Fruit fly (Drosophila melanogaster) whole organism, embryonic: ENCODE measurements around the gene Targ3.

Source experiments
- Awh ChIP-seq: fragments of 200-800 bp; sonication (Bioruptor generic); IDR thresholded peaks from 2 replicates; pipeline ENCODE4, ENCODE4 v1.3.6; 2022; ENCODE audit warnings: missing biosample characterization, missing genetic modification characterization
- B-H1 ChIP-seq: fragments of 200-800 bp; sonication (Bioruptor generic); IDR thresholded peaks from 3 replicates; pipeline ENCODE4 v1.3.6; 2022; ENCODE audit warnings: missing biosample characterization, missing genetic modification characterization
- CG10147 ChIP-seq: fragments of 200-800 bp; sonication (Bioruptor generic); optimal IDR thresholded peaks from 2 replicates; lab custom pipeline; 2019; ENCODE audit warnings: missing biosample characterization, mild to moderate bottlenecking, missing genetic modification characterization, moderate library complexity
- CG10431 ChIP-seq: fragments of 200-800 bp; sonication (Bioruptor generic); optimal IDR thresholded peaks from 3 replicates; lab custom pipeline; 2018; ENCODE audit warnings: missing biosample characterization, mild to moderate bottlenecking, missing genetic modification characterization
- CG11085 ChIP-seq: fragments of 200-800 bp; sonication (Bioruptor generic); IDR thresholded peaks from 2 replicates; pipeline ENCODE4 v1.3.6; 2022; ENCODE audit warnings: missing biosample characterization, missing genetic modification characterization
- CG12391 ChIP-seq: fragments of 200-800 bp; sonication (Bioruptor generic); optimal IDR thresholded peaks from 3 replicates; lab custom pipeline; 2018; ENCODE audit warnings: missing biosample characterization, mild to moderate bottlenecking, missing genetic modification characterization, moderate library complexity
- CG14667 ChIP-seq: fragments of 200-800 bp; sonication (Bioruptor generic); IDR thresholded peaks from 2 replicates; pipeline ENCODE4 v1.3.6; 2022; ENCODE audit warnings: missing biosample characterization, missing genetic modification characterization
- CG15479 ChIP-seq: fragments of 200-800 bp; sonication (Bioruptor generic); optimal IDR thresholded peaks from 3 replicates; lab custom pipeline; 2019; ENCODE audit warnings: missing biosample characterization, mild to moderate bottlenecking, missing genetic modification characterization, moderate library complexity
- CG15601 ChIP-seq: fragments of 200-800 bp; sonication (Bioruptor generic); optimal IDR thresholded peaks from 3 replicates; lab custom pipeline; 2019; ENCODE audit warnings: missing biosample characterization, mild to moderate bottlenecking, missing genetic modification characterization, moderate library complexity
- CG16779 ChIP-seq: fragments of 200-800 bp; sonication (Bioruptor generic); IDR thresholded peaks from 2 replicates; pipeline ENCODE4 v1.3.6; 2022; ENCODE audit warnings: missing biosample characterization, missing genetic modification characterization
- CG16813 ChIP-seq: fragments of 200-800 bp; sonication (Bioruptor generic); IDR thresholded peaks from 3 replicates; pipeline ENCODE4 v1.3.6; 2022; ENCODE audit warnings: missing biosample characterization, missing genetic modification characterization; ENCODE audit not compliant: partially characterized antibody
- CG17186 ChIP-seq: fragments of 200-800 bp; sonication (Bioruptor generic); optimal IDR thresholded peaks from 3 replicates; lab custom pipeline; 2017; ENCODE audit warnings: missing biosample characterization, missing genetic modification reagents, missing genetic modification characterization
- CG18011 ChIP-seq: fragments of 200-800 bp; sonication (Bioruptor generic); optimal IDR thresholded peaks from 2 replicates; lab custom pipeline; 2017; ENCODE audit warnings: missing biosample characterization, missing genetic modification characterization, mild to moderate bottlenecking, moderate library complexity, missing genotype
- CG31388 ChIP-seq: fragments of 200-800 bp; sonication (Bioruptor generic); optimal IDR thresholded peaks from 2 replicates; lab custom pipeline; 2016; ENCODE audit warnings: missing biosample characterization, missing genetic modification characterization
- CG3407 ChIP-seq: fragments of 200-800 bp; sonication (Bioruptor generic); optimal IDR thresholded peaks from 2 replicates; lab custom pipeline; 2018; ENCODE audit warnings: missing biosample characterization, mild to moderate bottlenecking, missing genetic modification characterization
- CG4617 ChIP-seq: fragments of 200-800 bp; sonication (Bioruptor generic); optimal IDR thresholded peaks from 3 replicates; lab custom pipeline; 2016; ENCODE audit warnings: missing biosample characterization, missing genetic modification characterization, borderline replicate concordance
- CG5953 ChIP-seq: fragments of 200-800 bp; sonication (Bioruptor generic); IDR thresholded peaks from 2 replicates; pipeline ENCODE4 v1.3.6; 2022; ENCODE audit warnings: missing biosample characterization, missing genetic modification characterization
- CG6683 ChIP-seq: fragments of 200-800 bp; sonication (Bioruptor generic); optimal IDR thresholded peaks from 2 replicates; lab custom pipeline; 2017; ENCODE audit warnings: missing biosample characterization, mild to moderate bottlenecking, missing genetic modification characterization, missing genetic modification reagents
- CG6791 ChIP-seq: fragments of 200-800 bp; sonication (Bioruptor generic); IDR thresholded peaks from 3 replicates; pipeline ENCODE4 v1.3.6; 2022; ENCODE audit warnings: missing biosample characterization, missing genetic modification characterization; ENCODE audit not compliant: partially characterized antibody
- CG7928 ChIP-seq: fragments of 200-800 bp; sonication (Bioruptor generic); optimal IDR thresholded peaks from 2 replicates; lab custom pipeline; 2017; ENCODE audit warnings: missing biosample characterization, mild to moderate bottlenecking, missing genetic modification characterization
- CG9609 ChIP-seq: fragments of 200-800 bp; sonication (Bioruptor generic); optimal IDR thresholded peaks from 3 replicates; lab custom pipeline; 2016; ENCODE audit warnings: missing biosample characterization, missing genetic modification characterization
- CG9797 ChIP-seq: fragments of 200-800 bp; sonication (Bioruptor generic); optimal IDR thresholded peaks from 3 replicates; lab custom pipeline; 2018; ENCODE audit warnings: missing biosample characterization, mild to moderate bottlenecking, missing genetic modification characterization
- Dek ChIP-seq: fragments of 200-800 bp; sonication (Bioruptor generic); optimal IDR thresholded peaks from 3 replicates; lab custom pipeline; 2019; ENCODE audit warnings: missing biosample characterization, mild to moderate bottlenecking, missing genetic modification characterization, moderate library complexity
- Fer1 ChIP-seq: fragments of 200-800 bp; sonication (Bioruptor generic); optimal IDR thresholded peaks from 2 replicates; lab custom pipeline; 2017; ENCODE audit warnings: missing biosample characterization, mild to moderate bottlenecking, missing genetic modification characterization
- HHEX ChIP-seq: fragments of 200-800 bp; sonication (Bioruptor generic); optimal IDR thresholded peaks from 3 replicates; lab custom pipeline; 2017; ENCODE audit warnings: missing biosample characterization, mild to moderate bottlenecking, missing genetic modification characterization, missing genetic modification reagents
- Hand ChIP-seq: fragments of 200-800 bp; sonication (Bioruptor generic); optimal IDR thresholded peaks from 2 replicates; lab custom pipeline; 2017; ENCODE audit warnings: mild to moderate bottlenecking, missing biosample characterization, missing genetic modification reagents, missing genetic modification characterization
- Kr ChIP-seq: fragments of 200-800 bp; sonication (Bioruptor generic); optimal IDR thresholded peaks from 2 replicates; lab custom pipeline; 2017; ENCODE audit warnings: missing biosample characterization, mild to moderate bottlenecking, missing genetic modification characterization
- Mad ChIP-seq: fragments of 200-800 bp; sonication (Bioruptor generic); optimal IDR thresholded peaks from 2 replicates; lab custom pipeline; 2016; ENCODE audit warnings: missing biosample characterization, missing genetic modification characterization
- NK7.1 ChIP-seq: fragments of 200-800 bp; sonication (Bioruptor generic); optimal IDR thresholded peaks from 3 replicates; lab custom pipeline; 2016; ENCODE audit warnings: missing biosample characterization, missing genetic modification characterization
- Oaz ChIP-seq: fragments of 200-800 bp; sonication (Bioruptor generic); IDR thresholded peaks from 2 replicates; pipeline ENCODE4 v1.3.6; 2022; ENCODE audit warnings: missing biosample characterization, missing genetic modification characterization
- PHDP ChIP-seq: fragments of 200-800 bp; sonication (Bioruptor generic); optimal IDR thresholded peaks from 3 replicates; lab custom pipeline; 2018; ENCODE audit warnings: missing biosample characterization, mild to moderate bottlenecking, missing genetic modification characterization, moderate library complexity
- Ptx1 ChIP-seq: fragments of 200-800 bp; sonication (Bioruptor generic); IDR thresholded peaks from 2 replicates; pipeline ENCODE4 v1.3.6; 2022; ENCODE audit warnings: missing biosample characterization, missing genetic modification characterization
- Usf ChIP-seq: fragments of 200-800 bp; sonication (Bioruptor generic); optimal IDR thresholded peaks from 2 replicates; lab custom pipeline; 2017; ENCODE audit warnings: missing genotype, missing biosample characterization, missing genetic modification characterization
- ac ChIP-seq: fragments of 200-800 bp; sonication (Bioruptor generic); optimal IDR thresholded peaks from 3 replicates; lab custom pipeline; 2017; ENCODE audit warnings: missing biosample characterization, mild to moderate bottlenecking, missing genetic modification characterization
- amos ChIP-seq: fragments of 200-800 bp; sonication (Bioruptor generic); IDR thresholded peaks from 2 replicates; pipeline ENCODE4 v1.3.6; 2022; ENCODE audit warnings: missing biosample characterization, missing genetic modification characterization; ENCODE audit not compliant: partially characterized antibody
- ara ChIP-seq: fragments of 200-800 bp; sonication (Bioruptor generic); IDR thresholded peaks from 2 replicates; pipeline ENCODE4 v1.3.6; 2022; ENCODE audit warnings: missing biosample characterization, missing genetic modification characterization
- ase ChIP-seq: fragments of 200-800 bp; sonication (Bioruptor generic); IDR thresholded peaks from 3 replicates; pipeline ENCODE4 v1.3.6; 2022; ENCODE audit warnings: missing biosample characterization, missing genetic modification characterization
- caup ChIP-seq: fragments of 200-800 bp; sonication (Bioruptor generic); optimal IDR thresholded peaks from 3 replicates; lab custom pipeline; 2017; ENCODE audit warnings: missing biosample characterization, mild to moderate bottlenecking, missing genetic modification characterization, moderate library complexity; ENCODE audit not compliant: severe bottlenecking
- dan ChIP-seq: fragments of 200-800 bp; sonication (Bioruptor generic); IDR thresholded peaks from 2 replicates; pipeline ENCODE4 v1.3.6; 2022; ENCODE audit warnings: missing biosample characterization, missing genetic modification characterization
- emc ChIP-seq: fragments of 200-800 bp; sonication (Bioruptor generic); optimal IDR thresholded peaks from 2 replicates; lab custom pipeline; 2016; ENCODE audit warnings: missing biosample characterization, missing genetic modification characterization
- gcm2 ChIP-seq: fragments of 200-800 bp; sonication (Bioruptor generic); optimal IDR thresholded peaks from 2 replicates; lab custom pipeline; 2016; ENCODE audit warnings: missing biosample characterization, missing genetic modification characterization
- gfzf ChIP-seq: fragments of 200-800 bp; sonication (Bioruptor generic); optimal IDR thresholded peaks from 2 replicates; lab custom pipeline; 2016; ENCODE audit warnings: missing biosample characterization, mild to moderate bottlenecking, missing genetic modification characterization, moderate library complexity
- gro ChIP-seq: fragments of 200-800 bp; sonication (Bioruptor generic); optimal IDR thresholded peaks from 2 replicates; lab custom pipeline; 2016; ENCODE audit warnings: missing biosample characterization, missing genetic modification characterization
- inv ChIP-seq: fragments of 200-800 bp; sonication (Bioruptor generic); IDR thresholded peaks from 2 replicates; pipeline ENCODE4 v1.3.6; 2022; ENCODE audit warnings: missing biosample characterization, missing genetic modification characterization; ENCODE audit not compliant: partially characterized antibody
- ken ChIP-seq: fragments of 200-800 bp; sonication (Bioruptor generic); IDR thresholded peaks from 3 replicates; pipeline ENCODE4 v1.3.6; 2022; ENCODE audit warnings: missing biosample characterization, missing genetic modification characterization
- nmo ChIP-seq: fragments of 200-800 bp; sonication (Bioruptor generic); optimal IDR thresholded peaks from 2 replicates; lab custom pipeline; 2018; ENCODE audit warnings: missing biosample characterization, mild to moderate bottlenecking, missing genetic modification characterization, moderate library complexity
- seq ChIP-seq: fragments of 200-800 bp; sonication (Bioruptor generic); IDR thresholded peaks from 2 replicates; pipeline ENCODE4 v1.3.6; 2022; ENCODE audit warnings: missing biosample characterization, missing genetic modification characterization
- slou ChIP-seq: fragments of 200-800 bp; sonication (Bioruptor generic); optimal IDR thresholded peaks from 3 replicates; lab custom pipeline; 2016; ENCODE audit warnings: missing biosample characterization, missing genetic modification characterization
- sr ChIP-seq: fragments of 200-800 bp; sonication (Bioruptor generic); IDR thresholded peaks from 3 replicates; pipeline ENCODE4 v1.3.6; 2022; ENCODE audit warnings: missing biosample characterization, missing genetic modification characterization
- tin ChIP-seq: fragments of 200-800 bp; sonication (Bioruptor generic); optimal IDR thresholded peaks from 3 replicates; lab custom pipeline; 2016; ENCODE audit warnings: missing biosample characterization, missing genetic modification characterization
- unpg ChIP-seq: fragments of 200-800 bp; sonication (Bioruptor generic); optimal IDR thresholded peaks from 3 replicates; lab custom pipeline; 2018; ENCODE audit warnings: missing biosample characterization, mild to moderate bottlenecking, missing genetic modification characterization, moderate library complexity

The Targ3 gene

DNA sequence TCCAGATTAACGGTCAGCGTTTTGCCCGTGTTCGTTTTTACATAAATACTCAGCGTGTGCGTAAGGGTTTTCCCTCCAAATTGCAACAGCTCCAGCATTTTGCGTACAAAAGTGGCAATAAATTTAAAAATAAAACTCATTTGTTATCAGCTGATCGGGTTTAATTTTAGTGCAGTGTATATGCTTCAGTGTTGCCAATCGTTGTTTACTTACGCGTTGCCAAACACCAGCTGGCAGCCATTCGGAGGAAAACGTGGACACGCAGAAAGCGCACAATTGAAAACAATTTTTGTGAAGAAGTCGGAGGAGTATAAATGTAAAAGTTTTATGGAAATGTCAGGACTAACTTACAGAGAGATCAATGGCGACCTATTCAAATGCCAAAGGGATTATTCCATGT, at the start of gene Targ3, which contains the start of gene park (continued):
- no peak for TF ChIP-seq CG10431 (GFP tag; lab: Kevin White, UChicago)
- TF ChIP-seq slou (GFP tag; lab: Kevin White, UChicago), result no peak
- peak; percentile 22 for TF ChIP-seq gfzf (GFP tag; lab: Kevin White, UChicago)
- no peak for TF ChIP-seq inv (GFP tag; lab: Robert Waterston, UW)
- TF ChIP-seq CG31388 (GFP tag; lab: Kevin White, UChicago), result no peak
- no peak for TF ChIP-seq gcm2 (GFP tag; lab: Kevin White, UChicago)
- TF ChIP-seq NK7.1, result no peak
- TF ChIP-seq ase, result no peak
- TF ChIP-seq CG3407 (GFP tag; lab: Kevin White, UChicago), result no peak
- TF ChIP-seq CG15479, result no peak
- TF ChIP-seq CG11085 (GFP tag; lab: Robert Waterston, UW), result no peak
- no peak for TF ChIP-seq Oaz (GFP tag; lab: Robert Waterston, UW)
- TF ChIP-seq CG18011 (GFP tag; lab: Kevin White, UChicago), result peak; percentile 2
- no peak for TF ChIP-seq dan (GFP tag; lab: Robert Waterston, UW)
- no peak for TF ChIP-seq Kr (GFP tag; lab: Kevin White, UChicago)
- no peak for TF ChIP-seq tin (GFP tag; lab: Kevin White, UChicago)
- TF ChIP-seq Hand, result no peak
- TF ChIP-seq seq (GFP tag; lab: Robert Waterston, UW), result no peak
- no peak for TF ChIP-seq Ptx1
- no peak for TF ChIP-seq CG5953 (GFP tag; lab: Robert Waterston, UW)
- TF ChIP-seq Dek (tag; lab: Kevin White, UChicago), result no peak
- TF ChIP-seq Mad, result peak; percentile 47
- TF ChIP-seq CG16779 (GFP tag; lab: Robert Waterston, UW), result no peak
- peak; percentile 9 for TF ChIP-seq unpg (GFP tag; lab: Kevin White, UChicago)
- peak; percentile 7 for TF ChIP-seq nmo
- TF ChIP-seq CG15601 (tag; lab: Kevin White, UChicago), result no peak
- peak; percentile 19 for TF ChIP-seq Fer1 (GFP tag; lab: Kevin White, UChicago)
- TF ChIP-seq amos, result no peak; the same call in 1 of the 2 replicates
- peak; percentile 35 for TF ChIP-seq PHDP (tag; lab: Kevin White, UChicago)
- TF ChIP-seq HHEX (GFP tag; lab: Kevin White, UChicago), result no peak
- TF ChIP-seq Usf, result no peak
- no peak for TF ChIP-seq CG7928 (GFP tag; lab: Kevin White, UChicago)
- TF ChIP-seq CG16813 (GFP tag; lab: Robert Waterston, UW), result no peak
- TF ChIP-seq ac (GFP tag; lab: Kevin White, UChicago), result no peak
- no peak for TF ChIP-seq gro
- no peak for TF ChIP-seq Awh (GFP tag; lab: Robert Waterston, UW)
- TF ChIP-seq CG9797 (GFP tag; lab: Kevin White, UChicago), result peak; percentile 9
- no peak for TF ChIP-seq B-H1
- TF ChIP-seq ken (GFP tag; lab: Robert Waterston, UW), result no peak
- peak; percentile 76 for TF ChIP-seq CG17186 (GFP tag; lab: Kevin White, UChicago)
- no peak for TF ChIP-seq CG14667 (GFP tag; lab: Robert Waterston, UW)
- peak; percentile 57 for TF ChIP-seq CG4617
- TF ChIP-seq CG6791 (GFP tag; lab: Robert Waterston, UW), result no peak
- no peak for TF ChIP-seq sr (GFP tag; lab: Robert Waterston, UW)
- TF ChIP-seq CG12391 (tag; lab: Kevin White, UChicago), result no peak
- peak; percentile 43 for TF ChIP-seq CG9609 (GFP tag; lab: Kevin White, UChicago)
- TF ChIP-seq ara, result no peak
- no peak for TF ChIP-seq emc
- no peak for TF ChIP-seq caup (GFP tag; lab: Kevin White, UChicago)
- TF ChIP-seq CG6683 (GFP tag; lab: Kevin White, UChicago), result no peak
- TF ChIP-seq CG10147 (GFP tag; lab: Kevin White, UChicago), result no peak
